Worm (Caenorhabditis elegans): ENCODE results near the gene pdf-2.

ce11 chrX:2197444-2197843 is 34.3 kb downstream of the pdf-2 start:
- TF ChIP-seq snpc-4 (tag; optimal IDR thresholded peaks at IDR 0.05) (no peak), sma-3 (GFP tag; optimal IDR thresholded peaks at IDR 0.05) (no peak), zag-1 (tag; optimal IDR thresholded peaks at IDR 0.05) (no peak), R02D3.7 (tag; optimal IDR thresholded peaks at IDR 0.05) (no peak)
